Worm (Caenorhabditis elegans) whole organism, young adult: ENCODE results near the gene sdz-1.

Experiments used
- B0336.3 ChIP-seq: fragments of 200-800 bp; sonication (Bioruptor generic); IDR thresholded peaks from 2 replicates; pipeline ENCODE4 v1.3.6; 2022; ENCODE audit warnings: missing genetic modification characterization, missing compliant biosample characterization
- F33H1.4 ChIP-seq: fragments of 200-800 bp; sonication (Bioruptor generic); IDR thresholded peaks from 2 replicates; pipeline ENCODE4 v1.3.6; 2022; ENCODE audit warnings: missing genetic modification reagents, missing genetic modification characterization, missing compliant biosample characterization
- F39B2.1 ChIP-seq: fragments of 200-800 bp; sonication (Bioruptor generic); IDR thresholded peaks from 2 replicates; pipeline ENCODE4 v1.3.6; 2022; ENCODE audit warnings: missing genetic modification reagents, missing genetic modification characterization, missing compliant biosample characterization
- Y95B8A.8 ChIP-seq: fragments of 200-800 bp; sonication (Bioruptor generic); IDR thresholded peaks from 2 replicates; pipeline ENCODE4 v1.3.6; 2022; ENCODE audit warnings: missing genetic modification reagents, missing genetic modification characterization, missing compliant biosample characterization
- ZK185.1 ChIP-seq: sonication (generic microtip); optimal IDR thresholded peaks from 2 replicates; lab custom pipeline; 2016; ENCODE audit warnings: mild to moderate bottlenecking, missing genetic modification characterization, missing compliant biosample characterization; ENCODE audit not compliant: poor library complexity, severe bottlenecking
- akir-1 ChIP-seq: fragments of 200-800 bp; sonication (Bioruptor generic); optimal IDR thresholded peaks from 2 replicates; lab custom pipeline; 2018; ENCODE audit warnings: mild to moderate bottlenecking, missing genetic modification characterization, moderate library complexity, missing compliant biosample characterization
- ama-1 ChIP-seq, 3 experiments: fragments of 150-350 bp in 1 of 3; sonication (generic microtip) in 2 of 3; optimal IDR thresholded peaks; 2 replicates each; lab custom pipeline; 2014 to 2018; ENCODE audit warnings: missing biosample characterization in 2 of 3, missing genetic modification characterization in 2 of 3, missing genetic modification reagents in 2 of 3
- aptf-2 ChIP-seq: fragments of 200-800 bp; sonication (Bioruptor generic); conservative IDR thresholded peaks from 2 replicates; pipeline ENCODE4 v1.3.6; 2022; ENCODE audit warnings: missing genetic modification reagents, missing genetic modification characterization, missing compliant biosample characterization
- bed-2 ChIP-seq: fragments of 200-800 bp; sonication (Bioruptor generic); IDR thresholded peaks from 2 replicates; pipeline ENCODE4 v1.3.6; 2022; ENCODE audit warnings: missing genetic modification reagents, missing genetic modification characterization, missing compliant biosample characterization
- cebp-2 ChIP-seq: fragments of 200-800 bp; sonication (Bioruptor generic); IDR thresholded peaks from 2 replicates; pipeline ENCODE4 v1.3.6; 2022; ENCODE audit warnings: missing genetic modification characterization, missing compliant biosample characterization
- ceh-40 ChIP-seq: fragments of 200-800 bp; sonication (Bioruptor generic); IDR thresholded peaks from 2 replicates; pipeline ENCODE4 v1.3.6; 2022; ENCODE audit warnings: missing genetic modification characterization, missing compliant biosample characterization
- ceh-58 ChIP-seq: fragments of 200-800 bp; sonication (Bioruptor generic); IDR thresholded peaks from 2 replicates; pipeline ENCODE4 v1.3.6; 2022; ENCODE audit warnings: missing genetic modification characterization, missing compliant biosample characterization
- chd-7 ChIP-seq: sonication (generic microtip); optimal IDR thresholded peaks from 2 replicates; lab custom pipeline; 2016; ENCODE audit warnings: mild to moderate bottlenecking, missing genetic modification characterization, moderate library complexity, missing compliant biosample characterization
- dox-1 ChIP-seq: fragments of 200-800 bp; sonication (Bioruptor generic); IDR thresholded peaks from 2 replicates; pipeline ENCODE4 v1.3.6; 2022; ENCODE audit warnings: missing genetic modification reagents, missing genetic modification characterization, missing compliant biosample characterization
- hmg-1.2 ChIP-seq: fragments of 200-800 bp; sonication (Bioruptor generic); IDR thresholded peaks from 2 replicates; pipeline ENCODE4 v1.3.6; 2022; ENCODE audit warnings: missing genetic modification reagents, missing genetic modification characterization, missing compliant biosample characterization
- lag-1 ChIP-seq: fragments of 200-800 bp; sonication (Bioruptor generic); IDR thresholded peaks from 2 replicates; pipeline ENCODE4 v1.3.6; 2022; ENCODE audit warnings: missing genetic modification reagents, missing genetic modification characterization, missing compliant biosample characterization
- let-526 ChIP-seq: fragments of 200-800 bp; sonication (Bioruptor generic); IDR thresholded peaks from 2 replicates; pipeline ENCODE4 v1.3.6; 2022; ENCODE audit warnings: missing genetic modification reagents, missing genetic modification characterization, missing compliant biosample characterization
- lir-1 ChIP-seq: fragments of 200-800 bp; sonication (Bioruptor generic); conservative IDR thresholded peaks from 2 replicates; pipeline ENCODE4 v1.3.6; 2022; ENCODE audit warnings: missing genetic modification reagents, missing genetic modification characterization, missing compliant biosample characterization
- lsl-1 ChIP-seq: fragments of 200-800 bp; sonication (Bioruptor generic); optimal IDR thresholded peaks from 2 replicates; lab custom pipeline; 2018; ENCODE audit warnings: mild to moderate bottlenecking, missing genetic modification characterization, moderate library complexity, missing compliant biosample characterization
- lsy-27 ChIP-seq: sonication (generic microtip); optimal IDR thresholded peaks from 2 replicates; lab custom pipeline; 2017; ENCODE audit warnings: missing genetic modification characterization, mild to moderate bottlenecking, missing compliant biosample characterization, antibody characterized with exemption, missing genotype, borderline replicate concordance; ENCODE audit not compliant: insufficient read depth
- madf-10 ChIP-seq: sonication (generic microtip); optimal IDR thresholded peaks from 2 replicates; lab custom pipeline; 2016; ENCODE audit warnings: mild to moderate bottlenecking, missing genetic modification characterization, missing compliant biosample characterization
- mel-28 ChIP-seq: sonication (generic microtip); optimal IDR thresholded peaks from 2 replicates; lab custom pipeline; 2016; ENCODE audit warnings: borderline replicate concordance, mild to moderate bottlenecking, missing genetic modification characterization, missing compliant biosample characterization
- nfya-1 ChIP-seq: sonication (generic microtip); optimal IDR thresholded peaks from 2 replicates; lab custom pipeline; 2017; ENCODE audit warnings: antibody characterized with exemption, missing compliant biosample characterization, missing genetic modification characterization, borderline replicate concordance; ENCODE audit not compliant: insufficient read depth
- nfya-2 ChIP-seq: fragments of 200-800 bp; sonication (Bioruptor generic); IDR thresholded peaks from 2 replicates; pipeline ENCODE4 v1.3.6; 2022; ENCODE audit warnings: missing genetic modification reagents, missing genetic modification characterization, missing compliant biosample characterization
- nfyb-1 ChIP-seq: fragments of 200-800 bp; sonication (Bioruptor generic); IDR thresholded peaks from 2 replicates; pipeline ENCODE4 v1.3.6; 2022; ENCODE audit warnings: missing genetic modification reagents, missing genetic modification characterization, missing compliant biosample characterization
- nhr-120 ChIP-seq: fragments of 200-800 bp; sonication (Bioruptor generic); IDR thresholded peaks from 2 replicates; pipeline ENCODE4 v1.3.6; 2022; ENCODE audit warnings: missing genetic modification characterization, missing compliant biosample characterization
- nhr-80 ChIP-seq: sonication (generic microtip); optimal IDR thresholded peaks from 2 replicates; lab custom pipeline; 2016; ENCODE audit warnings: missing genetic modification characterization, missing compliant biosample characterization
- pha-4 ChIP-seq: fragments of 150-350 bp; sonication (generic microtip); optimal IDR thresholded peaks from 2 replicates; lab custom pipeline; 2014; ENCODE audit warnings: missing biosample characterization, missing genetic modification reagents, missing genetic modification characterization
- sea-2 ChIP-seq: fragments of 200-800 bp; sonication (Bioruptor generic); IDR thresholded peaks from 2 replicates; pipeline ENCODE4 v1.3.6; 2022; ENCODE audit warnings: missing genetic modification characterization, missing compliant biosample characterization
- snpc-1.1 ChIP-seq: sonication (generic microtip); optimal IDR thresholded peaks from 2 replicates; lab custom pipeline; 2017; ENCODE audit warnings: missing genetic modification characterization, mild to moderate bottlenecking, missing compliant biosample characterization, antibody characterized with exemption, moderate library complexity, missing genotype, missing genetic modification reagents; ENCODE audit not compliant: insufficient read depth
- snpc-4 ChIP-seq, 5 experiments: fragments of 150-350 bp in 1 of 5; sonication (generic microtip) in 4 of 5; optimal IDR thresholded peaks; 2 replicates each; lab custom pipeline; 2014 to 2018; ENCODE audit warnings: missing genetic modification characterization in 5 of 5, missing biosample characterization in 3 of 5, antibody characterized with exemption in 2 of 5, mild to moderate bottlenecking in 2 of 5, missing compliant biosample characterization in 2 of 5, missing genotype in 2 of 5, moderate library complexity in 2 of 5, missing genetic modification reagents in 1 of 5
- unc-62 ChIP-seq: fragments of 150-350 bp; optimal IDR thresholded peaks from 2 replicates; lab custom pipeline; 2014; ENCODE audit warnings: missing biosample characterization, missing genetic modification reagents, missing genetic modification characterization
- xnd-1 ChIP-seq: sonication (generic microtip); optimal IDR thresholded peaks from 2 replicates; lab custom pipeline; 2016; ENCODE audit warnings: missing genotype, missing genetic modification reagents, missing genetic modification characterization, missing compliant biosample characterization
- zim-3 ChIP-seq: sonication (generic microtip); optimal IDR thresholded peaks from 2 replicates; lab custom pipeline; 2017; ENCODE audit warnings: mild to moderate bottlenecking, missing genetic modification characterization, moderate library complexity, missing compliant biosample characterization
- ztf-18 ChIP-seq: sonication (generic microtip); optimal IDR thresholded peaks from 2 replicates; lab custom pipeline; 2016; ENCODE audit warnings: missing genotype, mild to moderate bottlenecking, missing genetic modification characterization, missing compliant biosample characterization

sdz-1 gene

DNA sequence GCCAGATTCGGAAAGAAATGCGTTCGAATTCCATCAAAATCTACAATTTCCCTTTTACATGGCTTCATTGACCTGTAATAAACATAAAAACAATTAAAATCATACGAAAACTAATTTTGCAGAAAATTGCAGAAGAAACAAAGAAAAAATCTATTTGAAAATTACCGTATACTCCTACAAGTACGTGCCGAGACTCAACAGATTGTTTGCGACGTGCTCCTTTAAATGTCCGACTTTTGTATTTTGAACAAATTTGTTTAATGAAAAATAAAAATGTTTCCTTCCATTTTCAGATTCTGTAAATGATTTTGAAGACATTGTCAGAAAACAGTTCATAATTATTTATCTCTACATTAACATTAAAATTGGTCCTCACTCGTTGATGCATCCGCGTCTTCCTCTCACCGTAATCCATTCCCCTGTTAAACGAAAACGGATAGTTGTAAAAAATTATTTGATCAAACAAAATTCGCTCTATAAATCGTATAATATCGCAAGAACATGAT lies 25.1 kb downstream of the sdz-1 start, which contains the start of gene pgl-2 (continued):
- TF ChIP-seq B0336.3 (GFP tag; lab: Robert Waterston, UW) (peak; percentile 43; the same call in 1 of the 2 replicates), ceh-40 (GFP tag; lab: Robert Waterston, UW) (no peak), snpc-4 (GFP tag; optimal IDR thresholded peaks at IDR 0.05; lab: Kevin White, UChicago) (no peak), snpc-4 (tag; optimal IDR thresholded peaks at IDR 0.05; lab: Kevin White, UChicago) (peak in 1 of 4 experiments; percentile 9), xnd-1 (peak; percentile 64), lsl-1 (peak; percentile 86)

DNA sequence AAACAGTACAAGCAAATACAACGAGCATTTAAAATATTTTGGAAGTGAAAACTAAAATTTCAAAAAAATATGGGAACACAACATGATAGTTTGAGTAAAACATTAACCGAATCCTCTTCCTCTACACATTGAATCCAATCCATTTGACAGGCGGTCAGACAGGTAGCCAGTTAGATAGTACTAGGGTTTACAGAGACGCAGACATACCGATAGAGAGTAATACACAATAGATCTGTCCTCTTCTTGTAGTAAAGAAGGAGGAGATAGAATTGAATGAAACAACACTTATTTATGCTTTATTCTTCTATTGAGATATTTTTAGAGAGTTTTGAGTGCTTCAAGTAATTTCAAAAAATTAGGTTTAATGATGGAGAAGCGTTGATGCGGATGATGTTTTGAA lies 31.4 kb downstream of the sdz-1 start:
- no peak for TF ChIP-seq sea-2 (GFP tag; lab: Robert Waterston, UW)
- peak; percentile 84; the same call in 1 of the 2 replicates for TF ChIP-seq hmg-1.2 (GFP tag; lab: Robert Waterston, UW)

DNA sequence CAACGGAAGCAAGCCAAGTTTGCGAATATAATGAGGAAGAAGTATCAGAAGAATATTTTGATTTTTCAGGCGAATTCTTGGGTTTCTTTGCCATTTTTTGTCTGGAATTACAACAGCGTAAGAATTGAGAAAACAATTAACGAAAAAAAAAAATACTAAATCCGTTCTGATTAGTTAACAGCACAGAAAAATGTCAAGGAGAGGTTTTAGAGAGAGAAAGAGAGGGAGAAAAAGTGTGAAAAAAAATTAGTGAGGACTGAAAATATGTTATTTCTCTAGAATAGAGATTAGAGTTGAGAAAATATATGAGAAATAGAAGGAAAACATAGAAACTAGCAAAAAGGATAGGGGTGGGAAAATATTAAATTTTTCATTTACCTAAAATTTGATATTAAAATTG lies 32.8 kb downstream of the sdz-1 start, which contains the start of gene dpy-19:
TSS of gene dpy-19 (minus strand) at position 101 of the 400 bp plus-strand sequence.
- TF ChIP-seq aptf-2 (GFP tag; lab: Robert Waterston, UW) (no peak), cebp-2 (GFP tag; lab: Robert Waterston, UW) (no peak), ztf-18 (tag; lab: Kevin White, UChicago) (no peak), F33H1.4 (GFP tag; lab: Robert Waterston, UW) (no peak), sea-2 (GFP tag; lab: Robert Waterston, UW) (no peak), unc-62 (no peak), ceh-58 (no peak), nhr-120 (GFP tag; lab: Robert Waterston, UW) (no peak), madf-10 (tag; lab: Kevin White, UChicago) (no peak), mel-28 (tag; lab: Kevin White, UChicago) (no peak), lag-1 (no peak), nfyb-1 (GFP tag; lab: Robert Waterston, UW) (no peak), chd-7 (tag; lab: Kevin White, UChicago) (no peak), pha-4 (tag; lab: Kevin White, UChicago) (no peak), ZK185.1 (tag; lab: Kevin White, UChicago) (no peak), nhr-80 (tag; lab: Kevin White, UChicago) (no peak)

DNA sequence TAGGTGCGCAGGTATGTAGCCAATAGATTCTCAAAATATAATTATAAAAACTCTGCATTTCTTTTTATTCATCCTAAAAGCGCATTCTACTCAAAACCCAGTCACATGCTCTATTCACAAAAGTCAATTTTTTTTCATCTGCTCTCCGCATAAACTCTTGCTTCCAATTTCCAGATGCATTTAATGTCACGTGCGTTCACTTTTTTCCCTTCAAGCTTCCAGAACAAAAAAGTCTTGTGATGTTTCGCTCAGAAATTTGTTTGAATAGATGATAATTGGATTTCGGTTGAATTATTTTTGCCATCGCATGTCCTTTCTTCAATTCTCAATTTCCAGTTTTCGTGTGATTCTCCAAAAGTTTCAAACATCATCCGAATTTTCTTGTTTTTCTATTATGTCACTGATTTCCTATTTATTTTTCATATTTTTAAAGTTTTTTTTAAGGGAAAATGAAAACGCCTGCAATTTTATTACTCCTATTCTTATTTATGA lies 35.2 kb downstream of the sdz-1 start, which contains the start of gene F22B7.1:
TSS of gene F22B7.1 (plus strand) at position 442 of the 492 bp plus-strand sequence.
- TF ChIP-seq nfya-2 (GFP tag; lab: Robert Waterston, UW) (no peak), ama-1 (optimal IDR thresholded peaks at IDR 0.05; lab: Kevin White, UChicago) (no peak), ama-1 (GFP tag; optimal IDR thresholded peaks at IDR 0.05; lab: Kevin White, UChicago) (no peak), zim-3 (tag; lab: Kevin White, UChicago) (no peak), nfya-1 (no peak), lir-1 (GFP tag; lab: Robert Waterston, UW) (no peak), Y95B8A.8 (GFP tag; lab: Robert Waterston, UW) (no peak), dox-1 (GFP tag; lab: Robert Waterston, UW) (no peak)

DNA sequence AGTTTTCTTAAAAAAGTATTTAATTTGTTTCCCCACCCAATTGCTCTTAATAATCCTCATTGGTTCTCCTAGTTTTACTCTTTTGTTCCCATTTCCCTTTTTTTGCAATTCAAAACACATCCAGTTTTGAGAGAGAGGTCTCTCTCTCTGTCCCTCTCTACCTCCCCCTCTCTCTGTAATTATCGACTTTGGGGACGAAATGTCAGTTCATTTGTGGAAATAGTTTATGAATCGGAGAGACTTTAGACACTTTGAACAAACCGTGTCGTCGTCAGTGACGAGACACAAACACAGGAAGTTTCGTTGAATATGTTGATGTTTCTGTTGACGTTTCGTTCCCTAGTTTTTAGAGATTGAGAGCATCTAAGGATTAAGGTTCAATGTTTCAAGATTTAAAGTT lies 37.0 kb downstream of the sdz-1 start:
- no peak for TF ChIP-seq bed-2 (GFP tag; lab: Robert Waterston, UW)
- no peak for TF ChIP-seq F39B2.1 (GFP tag; lab: Robert Waterston, UW)
- TF ChIP-seq let-526 (GFP tag; lab: Robert Waterston, UW), result no peak
- TF ChIP-seq nfya-2 (GFP tag; lab: Robert Waterston, UW), result no peak
- no peak for TF ChIP-seq snpc-1.1
- TF ChIP-seq lsy-27 (tag; lab: Kevin White, UChicago), result no peak
- no peak for TF ChIP-seq akir-1 (GFP tag; lab: Kevin White, UChicago)
- no peak for TF ChIP-seq lir-1 (GFP tag; lab: Robert Waterston, UW)
- TF ChIP-seq mel-28 (tag; lab: Kevin White, UChicago), result no peak
